Worm (Caenorhabditis elegans) whole organism, early embryonic: ENCODE data around the gene C25G4.7.

Experiments
- B0310.2 ChIP-seq: sonication (generic microtip); optimal IDR thresholded peaks from 2 replicates; lab custom pipeline; 2016; ENCODE audit warnings: mild to moderate bottlenecking, missing genetic modification characterization, missing compliant biosample characterization
- ama-1 ChIP-seq: fragments of 150-350 bp; optimal IDR thresholded peaks from 2 replicates; lab custom pipeline; 2014
- ceh-13 ChIP-seq: fragments of 200-800 bp; sonication (Bioruptor generic); optimal IDR thresholded peaks from 2 replicates; lab custom pipeline; 2018; ENCODE audit warnings: mild to moderate bottlenecking, missing genetic modification characterization, missing compliant biosample characterization
- ets-7 ChIP-seq: sonication (generic microtip); optimal IDR thresholded peaks from 2 replicates; lab custom pipeline; 2016; ENCODE audit warnings: missing genotype, missing genetic modification characterization, missing compliant biosample characterization
- flt-1 ChIP-seq: fragments of 200-800 bp; sonication (Bioruptor generic); IDR thresholded peaks from 2 replicates; pipeline ENCODE4 v1.3.6; 2022; ENCODE audit warnings: missing genetic modification characterization, missing compliant biosample characterization
- hmg-4 ChIP-seq: fragments of 200-800 bp; sonication (Bioruptor generic); optimal IDR thresholded peaks from 2 replicates; lab custom pipeline; 2018; ENCODE audit warnings: mild to moderate bottlenecking, missing genetic modification characterization, missing compliant biosample characterization
- hnd-1 ChIP-seq: sonication (generic microtip); optimal IDR thresholded peaks from 2 replicates; lab custom pipeline; 2016; ENCODE audit warnings: missing genetic modification characterization, missing compliant biosample characterization
- scrt-1 ChIP-seq: fragments of 200-800 bp; sonication (Bioruptor generic); IDR thresholded peaks from 2 replicates; pipeline ENCODE4 v1.3.6; 2022; ENCODE audit warnings: missing genetic modification characterization, missing compliant biosample characterization
- sea-1 ChIP-seq: fragments of 200-800 bp; sonication (Bioruptor generic); conservative IDR thresholded peaks from 2 replicates; pipeline ENCODE4 v1.3.6; 2022; ENCODE audit warnings: missing genetic modification characterization, missing compliant biosample characterization
- tbx-11 ChIP-seq: fragments of 200-800 bp; sonication (Bioruptor generic); IDR thresholded peaks from 2 replicates; pipeline ENCODE4 v1.3.6; 2022; ENCODE audit warnings: missing genetic modification characterization, missing compliant biosample characterization

DNA sequence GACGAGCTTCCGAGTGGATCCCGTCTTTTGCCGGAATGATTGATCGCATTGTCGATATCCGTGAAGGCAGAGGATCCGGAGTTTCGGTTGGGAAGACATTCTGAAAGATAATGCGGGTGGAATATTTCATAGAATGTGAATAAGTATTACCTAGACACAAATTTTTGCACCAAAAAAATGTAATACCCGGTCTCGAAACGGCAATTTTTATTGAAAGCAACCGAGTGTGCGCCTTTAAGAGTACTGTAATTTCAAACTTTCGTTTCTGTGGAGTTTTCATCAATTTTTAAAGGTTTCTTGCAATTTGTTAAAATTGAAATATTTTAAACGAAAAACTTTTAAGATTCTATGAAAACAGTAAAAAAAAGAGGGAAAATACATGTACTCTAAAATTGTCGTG is 12.8 kb upstream of the C25G4.7 start, which contains the start of gene C25G4.2:
- TF ChIP-seq B0310.2 (tag; lab: Kevin White, UChicago), result no peak
- no peak for TF ChIP-seq ama-1 (lab: Kevin White, UChicago)
- TF ChIP-seq hnd-1, result no peak
- TF ChIP-seq flt-1, result no peak
- TF ChIP-seq scrt-1 (GFP tag; lab: Robert Waterston, UW), result no peak
- TF ChIP-seq ets-7 (tag; lab: Kevin White, UChicago), result no peak
- TF ChIP-seq sea-1 (GFP tag; lab: Robert Waterston, UW), result no peak
- no peak for TF ChIP-seq hmg-4
- TF ChIP-seq tbx-11 (GFP tag; lab: Robert Waterston, UW), result no peak
- no peak for TF ChIP-seq ceh-13 (GFP tag; lab: Kevin White, UChicago)
